Fruit fly (Drosophila melanogaster): ENCODE measurements around the gene CG8997.

Gene CG8997

dm6 chr2L:13811323-13811722, 33.8 kb downstream of the CG8997 start, which contains the start of the genes Adat1 and CG16865 (continued):
- peak; percentile 23 for TF ChIP-seq CG10267 (tag; optimal IDR thresholded peaks at IDR 0.05)
- TF ChIP-seq lilli (GFP tag; optimal IDR thresholded peaks at IDR 0.05): no peak
- TF ChIP-seq Mrtf (GFP tag; IDR thresholded peaks at IDR 0.05): no peak
- TF ChIP-seq tna (GFP tag; IDR thresholded peaks at IDR 0.05; ENCODE audit: partially characterized antibody): peak; percentile 36; the same call in 1 of the 2 replicates
- peak; percentile 56; the same call in 2 of the 3 replicates for TF ChIP-seq CG14860 (GFP tag; IDR thresholded peaks at IDR 0.05; ENCODE audit: partially characterized antibody)
- no peak for TF ChIP-seq Rx (GFP tag; IDR thresholded peaks at IDR 0.05)
- TF ChIP-seq oc (tag; optimal IDR thresholded peaks at IDR 0.05): no peak
- TF ChIP-seq lbe (GFP tag; optimal IDR thresholded peaks at IDR 0.05): no peak
- peak; percentile 6 for TF ChIP-seq CG7987 (GFP tag; optimal IDR thresholded peaks at IDR 0.05)
- peak; percentile 47 for TF ChIP-seq CG12659 (GFP tag; optimal IDR thresholded peaks at IDR 0.05)
- no peak for TF ChIP-seq CG12744 (GFP tag; optimal IDR thresholded peaks at IDR 0.05)
- TF ChIP-seq dmrt99B (tag; optimal IDR thresholded peaks at IDR 0.05): no peak
- no peak for TF ChIP-seq CG14050 (GFP tag; IDR thresholded peaks at IDR 0.05)
- no peak for TF ChIP-seq Max (GFP tag; optimal IDR thresholded peaks at IDR 0.05)
- TF ChIP-seq kay (GFP tag; optimal IDR thresholded peaks at IDR 0.05): no peak
- no peak for TF ChIP-seq Drgx (GFP tag; IDR thresholded peaks at IDR 0.05)
- peak; percentile 72; the same call in 1 of the 3 replicates for TF ChIP-seq CG34422 (GFP tag; IDR thresholded peaks at IDR 0.05)
- no peak for TF ChIP-seq trh (GFP tag; optimal IDR thresholded peaks at IDR 0.05)
- no peak for TF ChIP-seq Optix (GFP tag; IDR thresholded peaks at IDR 0.05)
- no peak for TF ChIP-seq dan (GFP tag; IDR thresholded peaks at IDR 0.05)
- TF ChIP-seq E2f2 (GFP tag; IDR thresholded peaks at IDR 0.05): peak; percentile 41
- no peak for TF ChIP-seq D19B (GFP tag; optimal IDR thresholded peaks at IDR 0.05)
- no peak for TF ChIP-seq H2.0 (GFP tag; IDR thresholded peaks at IDR 0.05)
- 0 out of 3 replicates have a peak, but pooled peaks have one; percentile 15 for TF ChIP-seq knrl (GFP tag; IDR thresholded peaks at IDR 0.05; ENCODE audit: partially characterized antibody)
- TF ChIP-seq fd3F (GFP tag; optimal IDR thresholded peaks at IDR 0.05): no peak
- TF ChIP-seq unc-4 (GFP tag; IDR thresholded peaks at IDR 0.05; ENCODE audit: partially characterized antibody): peak; percentile 62
- no peak for TF ChIP-seq ro (GFP tag; IDR thresholded peaks at IDR 0.05)
- TF ChIP-seq Hmr (GFP tag; optimal IDR thresholded peaks at IDR 0.05): no peak
- no peak for TF ChIP-seq en (GFP tag; optimal IDR thresholded peaks at IDR 0.05)
- peak; percentile 96 for TF ChIP-seq MBD-R2 (GFP tag; IDR thresholded peaks at IDR 0.05)
- no peak for TF ChIP-seq CG3281 (GFP tag; optimal IDR thresholded peaks at IDR 0.05)
- no peak for TF ChIP-seq H15 (GFP tag; IDR thresholded peaks at IDR 0.05)
- TF ChIP-seq pzg (GFP tag; optimal IDR thresholded peaks at IDR 0.05): peak; percentile 67
- TF ChIP-seq E2f1 (GFP tag; IDR thresholded peaks at IDR 0.05): no peak
- no peak for TF ChIP-seq CG13123 (GFP tag; optimal IDR thresholded peaks at IDR 0.05)
- no peak for TF ChIP-seq crc (GFP tag; optimal IDR thresholded peaks at IDR 0.05)
- TF ChIP-seq Pdp1 (GFP tag; optimal IDR thresholded peaks at IDR 0.05): peak in 1 of 2 experiments; percentile 74
- TF ChIP-seq Nf-YB (GFP tag; optimal IDR thresholded peaks at IDR 0.05): no peak
- no peak for TF ChIP-seq Eip74EF (GFP tag; optimal IDR thresholded peaks at IDR 0.05)
- TF ChIP-seq CkIIα-i1 (GFP tag; IDR thresholded peaks at IDR 0.05): no peak
- TF ChIP-seq croc (GFP tag; conservative IDR thresholded peaks at IDR 0.05): no peak
- TF ChIP-seq CG4854 (GFP tag; optimal IDR thresholded peaks at IDR 0.05): no peak
- no peak for TF ChIP-seq sens-2 (GFP tag; IDR thresholded peaks at IDR 0.05)
- no peak for TF ChIP-seq CG31441 (GFP tag; IDR thresholded peaks at IDR 0.05)
- no peak for TF ChIP-seq CG4730 (GFP tag; IDR thresholded peaks at IDR 0.05)
- no peak for TF ChIP-seq jigr1 (GFP tag; IDR thresholded peaks at IDR 0.05)
- TF ChIP-seq gt (GFP tag; IDR thresholded peaks at IDR 0.05): no peak
- TF ChIP-seq Bteb2 (GFP tag; optimal IDR thresholded peaks at IDR 0.05): no peak
- TF ChIP-seq sc (optimal IDR thresholded peaks at IDR 0.05): no peak
- no peak for TF ChIP-seq sc (GFP tag; optimal IDR thresholded peaks at IDR 0.05)
- no peak for TF ChIP-seq fu2 (GFP tag; optimal IDR thresholded peaks at IDR 0.05)
- no peak for TF ChIP-seq zf30C (GFP tag; optimal IDR thresholded peaks at IDR 0.05)
